Fruit fly (Drosophila melanogaster) whole organism, larva: ENCODE results near the gene CG12645.

Experiments used
- noc ChIP-seq: fragments of 200-800 bp; sonication (Bioruptor generic); optimal IDR thresholded peaks from 3 replicates; lab custom pipeline; 2019; ENCODE audit warnings: missing biosample characterization, mild to moderate bottlenecking, missing genetic modification characterization, moderate library complexity

CG12645 gene

dm6 chrX:10202595-10202994 lies 49.2 kb downstream of the CG12645 start:
- no peak for TF ChIP-seq noc (tag; lab: Kevin White, UChicago)
